Fruit fly (Drosophila melanogaster) Kc167 (cell line): ENCODE results near the gene CG42634.

Experiments
- Myc ChIP-seq: fragments of >200 bp; optimal IDR thresholded peaks from 2 replicates; lab custom pipeline; 2017; ENCODE audit warnings: missing external identifiers
- Sin3A ChIP-seq: fragments of >200 bp; optimal IDR thresholded peaks from 2 replicates; lab custom pipeline; 2018; ENCODE audit warnings: missing external identifiers
- h ChIP-seq: fragments of >200 bp; optimal IDR thresholded peaks from 3 replicates; lab custom pipeline; 2018; ENCODE audit warnings: missing external identifiers
- insv ChIP-seq: fragments of >200 bp; optimal IDR thresholded peaks from 3 replicates; lab custom pipeline; 2018; ENCODE audit warnings: missing external identifiers
- psq ChIP-seq: fragments of >200 bp; optimal IDR thresholded peaks from 2 replicates; lab custom pipeline; 2017; ENCODE audit warnings: missing external identifiers
- ttk ChIP-seq: sonication (Bioruptor generic); optimal IDR thresholded peaks from 2 replicates; lab custom pipeline; 2017; ENCODE audit warnings: missing external identifiers

The CG42634 gene

dm6 chr2L:18007635-18008034 lies at the start of gene CG42634, which contains the start of gene CG42635:
Gene CG42634, plus strand, starts transcription at chr2L:18007935.
Gene CG42635, plus strand, starts transcription at chr2L:18007935.
- TF ChIP-seq ttk (lab: Kevin White, UChicago) (no peak), Sin3A (lab: Kevin White, UChicago) (no peak), Myc (lab: Kevin White, UChicago) (no peak), psq (lab: Kevin White, UChicago) (no peak), h (lab: Kevin White, UChicago) (no peak), insv (lab: Kevin White, UChicago) (no peak)

- TF ChIP-seq h (lab: Kevin White, UChicago) (no peak), Sin3A (lab: Kevin White, UChicago) (no peak), psq (lab: Kevin White, UChicago) (no peak), Myc (lab: Kevin White, UChicago) (no peak), insv (lab: Kevin White, UChicago) (no peak), ttk (lab: Kevin White, UChicago) (no peak)
Observed at dm6 chr2L:17958306-17958705, 49.4 kb upstream of the CG42634 start.

- TF ChIP-seq psq (lab: Kevin White, UChicago) = no peak
- TF ChIP-seq insv (lab: Kevin White, UChicago) = no peak
- TF ChIP-seq ttk (lab: Kevin White, UChicago) = no peak
- TF ChIP-seq Myc (lab: Kevin White, UChicago) = no peak
- no peak for TF ChIP-seq h (lab: Kevin White, UChicago)
- no peak for TF ChIP-seq Sin3A (lab: Kevin White, UChicago)
Observed at dm6 chr2L:17960214-17960613, 47.5 kb upstream of the CG42634 start.

DNA sequence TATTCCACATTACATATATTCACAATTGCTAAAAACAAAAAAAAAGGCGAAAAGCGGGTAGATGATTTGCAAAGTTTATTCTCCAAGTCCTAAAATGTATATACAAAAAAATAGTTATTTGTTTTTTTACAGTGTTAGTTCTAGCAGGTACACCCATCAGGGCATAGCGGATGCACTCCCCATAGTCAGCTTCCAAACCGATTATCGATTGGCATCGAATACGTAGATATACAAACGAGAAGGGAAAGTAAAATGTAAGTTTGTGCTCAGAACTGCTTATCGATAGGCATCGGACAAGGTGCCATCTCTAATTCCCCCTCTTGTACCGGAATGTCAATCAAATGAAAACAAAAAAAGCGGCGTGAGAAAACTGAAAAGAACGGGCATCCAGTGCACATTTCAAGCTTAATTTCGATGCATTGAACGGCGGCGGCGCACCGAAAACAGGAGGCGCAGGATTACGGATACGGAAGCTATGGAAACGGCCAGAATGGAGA lies 44.6 kb upstream of the CG42634 start, which contains the start of gene CG5674:
CG5674 (plus strand) TSS at position 309 of the 497 bp plus-strand sequence.
- TF ChIP-seq ttk (lab: Kevin White, UChicago) = no peak
- no peak for TF ChIP-seq insv (lab: Kevin White, UChicago)
- no peak for TF ChIP-seq Sin3A (lab: Kevin White, UChicago)
- TF ChIP-seq Myc (lab: Kevin White, UChicago) = no peak
- TF ChIP-seq h (lab: Kevin White, UChicago) = no peak
- TF ChIP-seq psq (lab: Kevin White, UChicago) = no peak

DNA sequence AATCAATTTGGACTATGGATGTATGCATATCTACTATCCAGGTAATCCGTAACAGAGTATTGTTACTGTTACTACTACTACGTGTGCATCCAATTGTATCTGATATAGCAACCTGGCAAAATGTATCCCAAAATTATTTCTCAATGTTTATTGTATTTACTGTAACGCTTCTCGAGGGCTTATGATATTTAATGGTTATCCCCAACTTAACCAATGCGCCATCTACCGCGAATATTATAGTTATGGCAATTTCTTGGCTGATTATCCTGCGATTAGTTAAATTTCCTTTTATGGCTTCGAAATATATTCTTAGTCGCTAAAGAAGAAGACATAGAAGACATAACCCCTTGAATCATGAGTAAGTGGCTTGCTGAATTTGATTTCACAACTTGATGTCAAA lies 44.0 kb upstream of the CG42634 start:
- TF ChIP-seq Sin3A (lab: Kevin White, UChicago) (no peak), insv (lab: Kevin White, UChicago) (no peak), Myc (lab: Kevin White, UChicago) (no peak)

dm6 chr2L:17972999-17973398 lies 34.7 kb upstream of the CG42634 start:
- no peak for TF ChIP-seq insv (lab: Kevin White, UChicago)
- no peak for TF ChIP-seq Myc (lab: Kevin White, UChicago)
- no peak for TF ChIP-seq ttk (lab: Kevin White, UChicago)
- no peak for TF ChIP-seq h (lab: Kevin White, UChicago)
- no peak for TF ChIP-seq psq (lab: Kevin White, UChicago)
- TF ChIP-seq Sin3A (lab: Kevin White, UChicago) = no peak

DNA sequence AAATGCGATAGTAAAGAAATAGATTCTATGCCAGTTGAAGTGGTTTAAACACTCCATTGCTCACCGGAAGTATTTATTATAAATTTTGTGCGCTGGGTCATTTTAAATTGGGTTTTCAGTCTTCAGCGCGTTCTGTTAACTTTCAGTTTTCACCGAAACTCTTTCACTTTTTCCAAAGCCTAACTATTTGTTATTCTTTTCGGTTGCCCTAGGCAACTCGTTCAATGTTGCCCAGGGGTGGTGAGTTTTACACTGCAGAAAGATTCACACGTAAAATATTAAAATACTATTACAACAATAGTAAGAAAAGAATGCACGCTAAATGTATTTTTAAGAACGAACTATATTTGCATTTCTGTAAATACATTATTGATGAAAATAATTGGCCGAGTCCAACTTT lies 25.4 kb upstream of the CG42634 start, which contains the start of gene btv:
btv (minus strand) TSS at position 101 of the 400 bp plus-strand sequence.
- no peak for TF ChIP-seq ttk (lab: Kevin White, UChicago)
- TF ChIP-seq Myc (lab: Kevin White, UChicago) = no peak
- TF ChIP-seq insv (lab: Kevin White, UChicago) = no peak
- no peak for TF ChIP-seq h (lab: Kevin White, UChicago)
- TF ChIP-seq Sin3A (lab: Kevin White, UChicago) = no peak

- TF ChIP-seq Sin3A (lab: Kevin White, UChicago) = no peak
Observed at dm6 chr2L:17986099-17986498, 21.6 kb upstream of the CG42634 start, which contains the start of gene CG5681. Gene CG5681, plus strand, starts transcription at chr2L:17986399.

DNA sequence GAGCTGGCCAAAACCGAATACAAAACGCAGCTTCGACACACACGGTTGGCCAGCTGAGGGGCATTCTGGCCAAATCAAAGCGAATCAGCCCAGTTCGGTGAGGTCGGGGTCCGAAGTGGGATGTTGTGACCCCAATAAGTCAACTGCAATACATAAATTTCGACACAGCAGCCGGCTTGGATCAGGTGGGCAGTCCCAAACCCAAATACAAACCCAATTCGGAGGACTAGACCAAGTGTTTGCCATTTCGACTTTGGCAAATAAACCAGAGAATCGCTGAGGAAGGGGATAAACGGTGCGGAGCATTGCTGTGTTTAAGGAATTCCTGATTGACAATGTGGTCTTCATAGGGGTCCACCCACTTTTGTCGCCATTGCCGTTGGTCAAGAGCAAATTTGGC lies 18.8 kb upstream of the CG42634 start:
- TF ChIP-seq psq (lab: Kevin White, UChicago) (no peak), insv (lab: Kevin White, UChicago) (no peak), Sin3A (lab: Kevin White, UChicago) (no peak), h (lab: Kevin White, UChicago) (no peak), Myc (lab: Kevin White, UChicago) (no peak), ttk (lab: Kevin White, UChicago) (no peak)

DNA sequence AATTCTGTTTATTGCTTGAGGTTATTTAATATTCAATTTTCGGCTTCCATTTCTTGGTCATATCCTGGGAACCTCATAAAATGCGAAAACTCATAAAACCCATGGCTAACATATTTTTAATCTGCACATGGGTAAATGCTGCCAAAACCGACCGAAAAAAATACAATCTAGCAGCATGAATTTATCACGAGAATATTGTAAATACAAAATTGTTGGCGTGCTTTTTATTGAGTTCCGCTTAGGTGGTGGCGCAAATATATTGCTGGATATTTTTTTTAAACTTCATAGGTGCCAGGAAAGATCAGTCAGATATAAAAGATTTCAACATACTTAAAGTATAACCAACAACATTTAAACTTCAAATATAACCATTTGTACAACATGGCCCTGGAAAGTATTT lies 17.6 kb upstream of the CG42634 start, which contains the start of gene Prosbeta5R2:
Prosbeta5R2 (plus strand) TSS at position 301 of the 400 bp plus-strand sequence.
- TF ChIP-seq h (lab: Kevin White, UChicago) (no peak), insv (lab: Kevin White, UChicago) (no peak), ttk (lab: Kevin White, UChicago) (no peak), Myc (lab: Kevin White, UChicago) (no peak), psq (lab: Kevin White, UChicago) (no peak), Sin3A (lab: Kevin White, UChicago) (no peak)

DNA sequence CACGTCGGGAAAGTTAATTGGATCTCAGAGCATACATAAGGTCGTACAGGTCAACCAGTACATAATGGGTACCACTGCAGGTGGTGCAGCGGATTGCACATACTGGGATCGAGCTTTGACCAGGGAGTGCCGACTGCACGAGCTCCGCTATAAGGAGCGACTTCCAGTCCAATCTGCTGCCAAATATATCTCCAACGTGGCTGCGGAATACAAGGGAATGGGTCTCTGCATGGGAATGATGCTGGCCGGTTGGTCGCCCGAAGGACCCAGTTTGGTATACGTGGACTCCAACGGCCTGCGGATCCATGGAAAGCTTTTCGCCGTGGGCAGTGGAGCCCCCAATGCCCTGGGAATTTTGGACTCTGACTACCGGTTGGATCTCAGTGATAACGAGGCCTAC lies 17.0 kb upstream of the CG42634 start:
- TF ChIP-seq Sin3A (lab: Kevin White, UChicago) (no peak), insv (lab: Kevin White, UChicago) (no peak), psq (lab: Kevin White, UChicago) (no peak), h (lab: Kevin White, UChicago) (no peak), ttk (lab: Kevin White, UChicago) (no peak), Myc (lab: Kevin White, UChicago) (no peak)

DNA sequence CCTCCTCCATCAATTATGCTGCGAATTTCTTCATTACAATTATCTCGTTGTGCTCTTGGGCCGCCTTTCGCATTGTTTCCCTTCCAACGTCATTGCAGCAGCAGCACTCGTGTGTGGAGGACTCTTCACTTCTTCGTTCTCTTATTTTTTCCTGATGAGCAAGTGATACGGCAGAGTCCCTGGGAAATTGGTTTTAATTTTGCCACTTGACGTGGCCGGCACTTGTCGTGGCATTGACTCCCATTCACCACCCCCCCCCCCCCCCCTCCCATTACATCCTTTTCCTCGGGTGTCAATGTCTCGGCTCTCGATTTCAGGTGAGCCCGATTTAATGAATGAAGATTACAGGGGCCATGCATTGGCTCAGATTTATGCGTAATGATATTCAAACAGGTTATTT lies 5.6 kb upstream of the CG42634 start:
- TF ChIP-seq Myc (lab: Kevin White, UChicago) (no peak), insv (lab: Kevin White, UChicago) (no peak), ttk (lab: Kevin White, UChicago) (no peak)
